Worm (Caenorhabditis elegans) whole organism, L4 larva: Measurements from ENCODE around the gene srh-186.

Experiments used
- ama-1 ChIP-seq: fragments of 150-350 bp; optimal IDR thresholded peaks from 2 replicates; lab custom pipeline; 2014; ENCODE audit warnings: inconsistent platforms, mixed read lengths
- ceh-62 ChIP-seq: sonication (generic microtip); optimal IDR thresholded peaks from 2 replicates; lab custom pipeline; 2017; ENCODE audit warnings: missing biosample characterization, missing genetic modification characterization
- lir-3 ChIP-seq: sonication (generic microtip); optimal IDR thresholded peaks from 2 replicates; lab custom pipeline; 2016; ENCODE audit warnings: mild to moderate bottlenecking, missing genetic modification characterization, missing compliant biosample characterization
- nhr-11 ChIP-seq: fragments of 150-350 bp; optimal IDR thresholded peaks from 2 replicates; lab custom pipeline; 2014; ENCODE audit warnings: missing biosample characterization, missing genetic modification characterization
- snpc-4 ChIP-seq: fragments of 150-350 bp; optimal IDR thresholded peaks from 2 replicates; lab custom pipeline; 2014; ENCODE audit warnings: missing biosample characterization, missing genetic modification characterization
- unc-130 ChIP-seq: sonication (generic microtip); optimal IDR thresholded peaks from 2 replicates; lab custom pipeline; 2016; ENCODE audit warnings: missing genetic modification reagents, missing genetic modification characterization, missing compliant biosample characterization

ce11 chrV:15988074-15988473 lies 32.5 kb downstream of the srh-186 start, which contains the start of gene F36G9.15:
- TF ChIP-seq lir-3 (no peak), snpc-4 (no peak), unc-130 (GFP tag; lab: Kevin White, UChicago) (no peak), nhr-11 (no peak), ama-1 (lab: Kevin White, UChicago) (no peak), ceh-62 (tag; lab: Kevin White, UChicago) (no peak)
